Fruit fly (Drosophila melanogaster): ENCODE measurements around the gene ttk.

The ttk gene

DNA sequence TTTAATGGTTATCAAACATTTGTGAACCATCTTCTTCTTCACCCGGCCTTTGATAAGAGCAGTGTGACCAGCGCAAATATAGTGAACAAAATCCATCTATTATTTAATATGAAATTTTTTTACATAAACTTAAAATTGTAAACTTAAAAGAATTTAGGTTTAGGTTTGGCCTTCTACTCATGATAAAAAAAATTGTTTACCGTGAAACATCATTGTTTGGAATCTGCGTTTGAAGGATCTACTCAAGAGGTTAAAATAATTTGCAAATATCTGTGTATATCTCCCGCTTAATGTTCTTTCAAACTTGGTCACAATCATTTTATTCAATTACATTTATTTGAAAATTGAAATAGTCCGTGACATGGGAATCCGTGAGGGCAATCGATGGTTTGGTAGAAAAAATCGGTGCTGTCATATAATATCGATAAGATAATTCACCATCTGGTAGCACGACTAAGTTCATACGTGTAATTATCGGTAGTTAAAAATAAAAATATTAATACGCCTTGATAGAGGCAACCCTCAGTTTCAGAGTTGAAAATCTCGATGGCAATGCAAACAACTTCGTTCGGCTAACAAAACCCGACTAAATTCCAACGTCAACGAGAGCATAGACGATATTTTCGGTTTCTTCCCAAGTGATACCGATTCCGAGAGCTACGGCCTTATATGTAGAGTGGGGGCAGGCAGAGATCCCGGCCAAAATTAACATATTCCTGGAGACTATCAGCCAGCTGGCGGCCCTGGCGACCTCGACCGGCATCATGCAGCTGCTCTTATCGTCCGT lies 58.3 kb downstream of the ttk start, which contains the start of the genes betaGlu and sip3 (continued):
- TF ChIP-seq en (GFP tag; optimal IDR thresholded peaks at IDR 0.05) (no peak), CG12071 (GFP tag; optimal IDR thresholded peaks at IDR 0.05) (no peak), Med (GFP tag) (peak; percentile 83), salm (tag; optimal IDR thresholded peaks at IDR 0.05) (no peak), PHDP (tag; optimal IDR thresholded peaks at IDR 0.05) (peak; percentile 3), CG9727 (GFP tag; optimal IDR thresholded peaks at IDR 0.05) (peak; percentile 20), CG8290 (GFP tag; optimal IDR thresholded peaks at IDR 0.05) (peak; percentile 41), CG8290 (tag; optimal IDR thresholded peaks at IDR 0.05) (no peak), CG9797 (GFP tag; optimal IDR thresholded peaks at IDR 0.05) (peak; percentile 52), CG12942 (GFP tag; optimal IDR thresholded peaks at IDR 0.05) (no peak), CG17385 (GFP tag; optimal IDR thresholded peaks at IDR 0.05) (peak; percentile 96), stwl (tag; optimal IDR thresholded peaks at IDR 0.05) (peak; percentile 49), Myb (GFP tag; optimal IDR thresholded peaks at IDR 0.05) (peak; percentile 20), CG16813 (GFP tag; IDR thresholded peaks at IDR 0.05; ENCODE audit: partially characterized antibody) (peak; percentile 91), pzg (GFP tag; optimal IDR thresholded peaks at IDR 0.05) (peak; percentile 72), CG8924 (tag; optimal IDR thresholded peaks at IDR 0.05) (peak; percentile 25), CG30020 (tag; optimal IDR thresholded peaks at IDR 0.05) (peak; percentile 47), tna (GFP tag; IDR thresholded peaks at IDR 0.05; ENCODE audit: partially characterized antibody) (peak; percentile 93), jigr1 (GFP tag; IDR thresholded peaks at IDR 0.05) (peak; percentile 35; the same call in 1 of the 3 replicates), CG42726 (GFP tag; IDR thresholded peaks at IDR 0.05; ENCODE audit: partially characterized antibody) (peak; percentile 89), CG7963 (GFP tag; IDR thresholded peaks at IDR 0.05; ENCODE audit: partially characterized antibody) (peak; percentile 91), Hsf (GFP tag; optimal IDR thresholded peaks at IDR 0.05) (peak; percentile 13), Sin3A (optimal IDR thresholded peaks at IDR 0.05) (peak; percentile 27), ab (GFP tag; optimal IDR thresholded peaks at IDR 0.05) (no peak), Nf-YC (tag; optimal IDR thresholded peaks at IDR 0.05) (peak; percentile 40), zfh2 (GFP tag; optimal IDR thresholded peaks at IDR 0.05) (no peak), CG32767 (GFP tag; IDR thresholded peaks at IDR 0.05) (no peak), Rfx (GFP tag; IDR thresholded peaks at IDR 0.05) (peak; percentile 27; the same call in 1 of the 2 replicates), Doc3 (GFP tag; IDR thresholded peaks at IDR 0.05; ENCODE audit: partially characterized antibody) (peak; percentile 82), CG17829 (tag; optimal IDR thresholded peaks at IDR 0.05) (peak; percentile 36), Dad (GFP tag; optimal IDR thresholded peaks at IDR 0.05) (no peak), sima (GFP tag; optimal IDR thresholded peaks at IDR 0.05) (no peak), CG12391 (tag; optimal IDR thresholded peaks at IDR 0.05) (peak; percentile 65), CG13123 (GFP tag; optimal IDR thresholded peaks at IDR 0.05) (peak; percentile 0), ftz-f1 (GFP tag; optimal IDR thresholded peaks at IDR 0.05) (peak; percentile 8), grau (tag; optimal IDR thresholded peaks at IDR 0.05) (peak; percentile 25), CoRest (tag; optimal IDR thresholded peaks at IDR 0.05) (peak; percentile 39), CG10267 (tag; optimal IDR thresholded peaks at IDR 0.05) (peak; percentile 37), lola (GFP tag; optimal IDR thresholded peaks at IDR 0.05) (peak in 1 of 3 experiments; percentile 46), Six4 (GFP tag; optimal IDR thresholded peaks at IDR 0.05) (peak; percentile 6), Sox102F (GFP tag; optimal IDR thresholded peaks at IDR 0.05) (no peak), CG15601 (tag; optimal IDR thresholded peaks at IDR 0.05) (peak; percentile 42), MBD-R2 (GFP tag; IDR thresholded peaks at IDR 0.05) (peak; percentile 32), crp (GFP tag; optimal IDR thresholded peaks at IDR 0.05) (peak in 1 of 2 experiments; percentile 48), sna (GFP tag; IDR thresholded peaks at IDR 0.05; ENCODE audit: partially characterized antibody) (peak; percentile 92), Dll (GFP tag; IDR thresholded peaks at IDR 0.05; ENCODE audit: partially characterized antibody) (peak; percentile 91), CG1529 (GFP tag; optimal IDR thresholded peaks at IDR 0.05) (no peak), CG2116 (GFP tag; optimal IDR thresholded peaks at IDR 0.05) (peak; percentile 89)

Data from whole organism, embryonic.